Fruit fly (Drosophila melanogaster): ENCODE measurements around the gene cad.
A peak's percentile ranks its signal among the peaks of the same experiment; 100 is the strongest.

cad gene

DNA sequence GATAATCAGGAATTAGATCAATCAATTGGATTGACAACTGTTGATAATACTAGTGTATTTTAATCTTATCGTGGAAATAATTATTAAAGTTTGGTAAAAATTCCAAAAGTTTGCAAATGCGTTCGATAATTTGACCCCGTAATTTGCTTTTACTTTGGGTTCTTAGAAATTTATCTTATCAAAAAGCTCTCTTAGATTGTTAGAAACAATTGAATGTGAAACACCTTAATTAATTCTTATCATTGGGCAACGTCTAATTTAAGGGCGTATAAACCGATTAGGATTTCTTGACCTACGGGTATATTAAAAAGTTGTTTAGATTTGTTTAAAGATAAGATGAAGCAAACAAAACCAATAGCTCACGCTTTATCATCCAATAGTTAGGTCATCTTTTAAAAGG, 37.5 kb upstream of the cad start:
- TF ChIP-seq exex (tag; optimal IDR thresholded peaks at IDR 0.05) (peak; percentile 97), mirr (GFP tag; optimal IDR thresholded peaks at IDR 0.05) (peak; percentile 33), CG34376 (GFP tag; optimal IDR thresholded peaks at IDR 0.05) (peak; percentile 4), CG17612 (GFP tag; IDR thresholded peaks at IDR 0.05) (no peak), Hr78 (GFP tag; optimal IDR thresholded peaks at IDR 0.05) (peak in 1 of 2 experiments; percentile 56), grn (GFP tag; optimal IDR thresholded peaks at IDR 0.05) (peak; percentile 63), mam (GFP tag; optimal IDR thresholded peaks at IDR 0.05) (no peak), bbx (GFP tag; IDR thresholded peaks at IDR 0.05; ENCODE audit: partially characterized antibody) (no peak), Elba2 (GFP tag; optimal IDR thresholded peaks at IDR 0.05) (no peak), pros (GFP tag; optimal IDR thresholded peaks at IDR 0.05) (no peak), pfk (GFP tag; optimal IDR thresholded peaks at IDR 0.05) (peak; percentile 81), Sox100B (GFP tag; optimal IDR thresholded peaks at IDR 0.05) (no peak)

- no peak for TF ChIP-seq CG1603 (tag; optimal IDR thresholded peaks at IDR 0.05)
- TF ChIP-seq grau (tag; optimal IDR thresholded peaks at IDR 0.05), result no peak
- TF ChIP-seq Hsf (GFP tag; optimal IDR thresholded peaks at IDR 0.05), result peak; percentile 42
- no peak; the same call in 2 of the 3 replicates for TF ChIP-seq CG11456 (GFP tag; IDR thresholded peaks at IDR 0.05)
- TF ChIP-seq lilli (GFP tag; optimal IDR thresholded peaks at IDR 0.05), result peak; percentile 56
- TF ChIP-seq CG14441 (GFP tag; IDR thresholded peaks at IDR 0.05), result no peak
- peak; percentile 25; the same call in 1 of the 2 replicates for TF ChIP-seq sisA (GFP tag; IDR thresholded peaks at IDR 0.05)
- no peak for TF ChIP-seq CG15073 (GFP tag; optimal IDR thresholded peaks at IDR 0.05)
- TF ChIP-seq CG11093 (GFP tag; IDR thresholded peaks at IDR 0.05), result no peak
- TF ChIP-seq gsb-n (tag; optimal IDR thresholded peaks at IDR 0.05), result no peak
- no peak for TF ChIP-seq bigmax (GFP tag; optimal IDR thresholded peaks at IDR 0.05)
- no peak for TF ChIP-seq H2.0 (GFP tag; IDR thresholded peaks at IDR 0.05)
- peak; percentile 12 for TF ChIP-seq CG9797 (GFP tag; optimal IDR thresholded peaks at IDR 0.05)
- 0 out of 2 replicates have a peak, but pooled peaks have one; percentile 34 for TF ChIP-seq Ptx1 (GFP tag; IDR thresholded peaks at IDR 0.05)
- no peak for TF ChIP-seq dan (GFP tag; IDR thresholded peaks at IDR 0.05)
- TF ChIP-seq CG10147 (GFP tag; optimal IDR thresholded peaks at IDR 0.05), result no peak
- no peak for TF ChIP-seq Fer3 (tag; optimal IDR thresholded peaks at IDR 0.05)
- TF ChIP-seq vfl (GFP tag; optimal IDR thresholded peaks at IDR 0.05), result peak; percentile 25
- no peak for TF ChIP-seq cas (GFP tag; IDR thresholded peaks at IDR 0.05)
- peak; percentile 27 for TF ChIP-seq Mad (GFP tag; optimal IDR thresholded peaks at IDR 0.05)
- no peak for TF ChIP-seq CG13296 (GFP tag; optimal IDR thresholded peaks at IDR 0.05)
- peak in 1 of 2 experiments; percentile 68 for TF ChIP-seq crp (GFP tag; optimal IDR thresholded peaks at IDR 0.05)
- TF ChIP-seq so (GFP tag; IDR thresholded peaks at IDR 0.05), result no peak
- TF ChIP-seq CTCF (GFP tag; optimal IDR thresholded peaks at IDR 0.05), result no peak
- TF ChIP-seq row (GFP tag; IDR thresholded peaks at IDR 0.05), result peak; percentile 60
- TF ChIP-seq tna (GFP tag; IDR thresholded peaks at IDR 0.05; ENCODE audit: partially characterized antibody), result no peak
- no peak for TF ChIP-seq CG32767 (GFP tag; IDR thresholded peaks at IDR 0.05)
- no peak for TF ChIP-seq PHDP (tag; optimal IDR thresholded peaks at IDR 0.05)
- TF ChIP-seq peb (GFP tag; IDR thresholded peaks at IDR 0.05), result no peak
- no peak for TF ChIP-seq Nf-YA (GFP tag; IDR thresholded peaks at IDR 0.05)
- TF ChIP-seq MTF-1 (GFP tag; optimal IDR thresholded peaks at IDR 0.05; ENCODE audit: borderline replicate concordance), result no peak
- no peak for TF ChIP-seq CG16863 (GFP tag; optimal IDR thresholded peaks at IDR 0.05)
- TF ChIP-seq D19B (GFP tag; optimal IDR thresholded peaks at IDR 0.05), result no peak
- TF ChIP-seq D (optimal IDR thresholded peaks at IDR 0.05), result peak; percentile 76
- no peak for TF ChIP-seq D (GFP tag; optimal IDR thresholded peaks at IDR 0.05)
- no peak for TF ChIP-seq chm (GFP tag; IDR thresholded peaks at IDR 0.05)
- TF ChIP-seq Antp (GFP tag; optimal IDR thresholded peaks at IDR 0.05), result peak; percentile 23
- TF ChIP-seq CG13287 (GFP tag; IDR thresholded peaks at IDR 0.05; ENCODE audit: partially characterized antibody), result no peak
These were observed 36.4 kb upstream of the cad start, which contains the start of gene TM9SF2 for dm6 chr2L:20734066-20734686. TSS of gene TM9SF2 (minus strand) at chr2L:20734309.

Data from whole organism, embryonic.